Worm (Caenorhabditis elegans) whole organism, L1 larva: ENCODE measurements around the gene F09B12.7.

Source experiments
- ama-1 ChIP-seq: fragments of 150-350 bp; optimal IDR thresholded peaks from 2 replicates; lab custom pipeline; 2014
- ceh-82 ChIP-seq, 3 experiments: fragments of 150-350 bp in 1 of 3; sonication (generic microtip) in 2 of 3; optimal IDR thresholded peaks; 2 replicates each; lab custom pipeline; 2014 to 2017; ENCODE audit warnings: missing biosample characterization in 3 of 3, missing genetic modification characterization in 3 of 3
- ces-1 ChIP-seq: fragments of 150-350 bp; optimal IDR thresholded peaks from 2 replicates; lab custom pipeline; 2014; ENCODE audit warnings: missing biosample characterization, missing genetic modification reagents, missing genetic modification characterization
- dsc-1 ChIP-seq: sonication (generic microtip); optimal IDR thresholded peaks from 2 replicates; lab custom pipeline; 2016; ENCODE audit warnings: mild to moderate bottlenecking, missing genetic modification characterization, missing compliant biosample characterization
- egl-13 ChIP-seq: sonication (generic microtip); optimal IDR thresholded peaks from 2 replicates; lab custom pipeline; 2016; ENCODE audit warnings: missing genotype, missing genetic modification reagents, missing genetic modification characterization, missing compliant biosample characterization
- lin-15B ChIP-seq: fragments of 150-350 bp; sonication (generic microtip); optimal IDR thresholded peaks from 3 replicates; lab custom pipeline; 2014; ENCODE audit warnings: missing biosample characterization, missing genetic modification characterization
- nhr-237 ChIP-seq: fragments of 150-350 bp; optimal IDR thresholded peaks from 2 replicates; lab custom pipeline; 2014; ENCODE audit warnings: missing biosample characterization, missing genetic modification characterization
- nhr-28 ChIP-seq: fragments of 150-350 bp; optimal IDR thresholded peaks from 2 replicates; lab custom pipeline; 2014; ENCODE audit warnings: missing biosample characterization, missing genetic modification characterization
- nhr-77 ChIP-seq: fragments of 150-350 bp; optimal IDR thresholded peaks from 2 replicates; lab custom pipeline; 2014; ENCODE audit warnings: missing biosample characterization, missing genetic modification characterization
- nhr-90 ChIP-seq: sonication (generic microtip); optimal IDR thresholded peaks from 2 replicates; lab custom pipeline; 2016; ENCODE audit warnings: mild to moderate bottlenecking, missing genetic modification characterization, missing compliant biosample characterization; ENCODE audit not compliant: poor library complexity
- sox-4 ChIP-seq: sonication (generic microtip); optimal IDR thresholded peaks from 2 replicates; lab custom pipeline; 2016; ENCODE audit warnings: missing genetic modification characterization, missing compliant biosample characterization
- unc-62 ChIP-seq: fragments of 150-350 bp; optimal IDR thresholded peaks from 2 replicates; lab custom pipeline; 2014; ENCODE audit warnings: missing biosample characterization, missing genetic modification reagents, missing genetic modification characterization
- ztf-11 ChIP-seq, 2 experiments: sonication (generic microtip); optimal IDR thresholded peaks; 2 replicates each; lab custom pipeline; 2016 to 2017; ENCODE audit warnings: missing genetic modification characterization in 2 of 2, missing biosample characterization in 1 of 2, missing compliant biosample characterization in 1 of 2

DNA sequence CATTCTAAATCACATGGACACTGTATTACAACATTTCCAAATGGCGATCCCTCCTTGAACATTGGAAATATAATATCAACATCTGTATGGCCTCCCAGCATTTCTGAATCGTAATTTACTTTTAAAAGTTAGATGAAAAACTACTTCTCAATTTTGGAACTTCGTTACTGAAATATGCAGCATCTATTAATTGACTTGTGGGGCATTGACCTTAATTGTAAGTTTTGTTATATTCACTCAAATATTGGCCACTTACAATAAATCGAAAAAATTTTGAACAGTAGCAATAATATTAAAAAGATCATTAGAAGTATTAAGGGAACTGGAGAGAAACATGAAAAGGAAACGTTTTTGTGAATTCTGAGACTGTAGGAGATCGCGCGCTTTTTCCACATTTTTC is 25.6 kb downstream of the F09B12.7 start, which contains the start of gene mam-6:
- TF ChIP-seq lin-15B (tag; lab: Kevin White, UChicago): no peak
- no peak for TF ChIP-seq ztf-11 (tag; optimal IDR thresholded peaks at IDR 0.05; lab: Kevin White, UChicago)
- no peak for TF ChIP-seq unc-62 (GFP tag; lab: Kevin White, UChicago)
- no peak for TF ChIP-seq egl-13 (tag; lab: Kevin White, UChicago)
- TF ChIP-seq nhr-77 (tag; lab: Kevin White, UChicago): no peak
- TF ChIP-seq ceh-82 (tag; optimal IDR thresholded peaks at IDR 0.05; lab: Kevin White, UChicago): no peak
- no peak for TF ChIP-seq nhr-90 (tag; lab: Kevin White, UChicago)
- no peak for TF ChIP-seq ama-1
- no peak for TF ChIP-seq nhr-237 (tag; lab: Kevin White, UChicago)
- no peak for TF ChIP-seq sox-4 (tag; lab: Kevin White, UChicago)
- no peak for TF ChIP-seq ces-1 (GFP tag; lab: Kevin White, UChicago)
- no peak for TF ChIP-seq dsc-1
- TF ChIP-seq nhr-28 (tag; lab: Kevin White, UChicago): no peak
